Fruit fly (Drosophila melanogaster): ENCODE results near the gene CG31473.

Gene CG31473

DNA sequence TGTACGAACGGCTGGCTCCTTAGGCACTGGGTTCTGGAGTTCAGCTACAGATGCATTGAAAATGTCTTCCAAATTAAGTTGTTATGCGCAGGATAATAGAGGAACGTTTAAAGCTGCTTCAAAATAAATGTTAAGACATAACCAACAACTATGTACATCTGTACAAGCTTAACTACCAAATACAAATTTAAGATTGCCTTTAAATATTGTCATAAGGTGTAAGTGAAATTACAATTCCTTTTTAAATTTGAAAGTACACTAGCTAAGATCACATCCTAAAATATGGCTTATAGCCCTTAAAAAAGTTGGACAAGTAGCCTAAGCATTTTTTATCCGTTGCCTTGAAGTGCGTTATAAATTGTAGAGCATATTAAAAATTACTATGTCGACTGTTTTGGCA, at the start of gene CG31473:
Gene CG31473, plus strand, starts transcription at position 301 of the 400 bp plus-strand sequence.
- TF ChIP-seq CG17801 (GFP tag; optimal IDR thresholded peaks at IDR 0.05; ENCODE audit: partially characterized antibody): no peak

DNA sequence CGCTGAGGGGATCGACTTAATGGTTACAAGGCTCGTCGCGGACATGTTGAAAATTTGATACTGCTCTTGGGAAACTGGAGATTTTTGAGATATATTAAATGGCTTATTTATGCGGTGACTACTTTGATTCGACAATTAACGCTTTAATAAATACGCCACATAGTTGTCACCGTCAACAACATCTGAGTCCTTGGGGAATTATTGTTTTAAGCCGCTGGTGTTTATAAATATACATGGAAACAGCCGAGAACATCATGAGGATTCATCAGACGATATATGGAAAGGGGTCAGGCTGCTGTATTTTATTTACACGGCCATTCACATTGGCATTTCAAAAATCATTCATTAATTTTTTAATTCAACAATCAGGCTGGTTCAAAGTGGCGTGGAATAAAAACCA, 40.0 kb upstream of the CG31473 start, which contains the start of gene CG11286:
Gene CG11286, minus strand, starts transcription at position 101 of the 400 bp plus-strand sequence.
- TF ChIP-seq CG17801 (GFP tag; optimal IDR thresholded peaks at IDR 0.05; ENCODE audit: partially characterized antibody): no peak

DNA sequence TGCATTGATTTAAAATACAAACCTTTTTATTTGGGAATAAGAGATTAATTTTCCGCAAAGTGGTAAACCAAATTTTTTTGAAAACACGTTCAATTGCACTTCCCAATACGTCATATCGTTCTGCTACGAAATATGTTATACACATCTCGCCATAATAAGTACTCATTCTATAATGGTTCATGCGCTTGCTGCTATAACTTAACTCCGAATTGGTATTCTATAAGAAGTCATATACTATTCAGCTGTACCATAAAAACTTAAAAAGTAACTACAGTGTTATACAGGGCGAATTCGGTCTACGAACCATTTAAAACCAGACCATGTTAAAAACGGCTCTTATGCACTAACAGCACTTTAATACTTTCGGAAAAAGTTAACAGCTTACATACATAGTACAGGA, 32.0 kb upstream of the CG31473 start:
- no peak for TF ChIP-seq CG17801 (GFP tag; optimal IDR thresholded peaks at IDR 0.05; ENCODE audit: partially characterized antibody)

DNA sequence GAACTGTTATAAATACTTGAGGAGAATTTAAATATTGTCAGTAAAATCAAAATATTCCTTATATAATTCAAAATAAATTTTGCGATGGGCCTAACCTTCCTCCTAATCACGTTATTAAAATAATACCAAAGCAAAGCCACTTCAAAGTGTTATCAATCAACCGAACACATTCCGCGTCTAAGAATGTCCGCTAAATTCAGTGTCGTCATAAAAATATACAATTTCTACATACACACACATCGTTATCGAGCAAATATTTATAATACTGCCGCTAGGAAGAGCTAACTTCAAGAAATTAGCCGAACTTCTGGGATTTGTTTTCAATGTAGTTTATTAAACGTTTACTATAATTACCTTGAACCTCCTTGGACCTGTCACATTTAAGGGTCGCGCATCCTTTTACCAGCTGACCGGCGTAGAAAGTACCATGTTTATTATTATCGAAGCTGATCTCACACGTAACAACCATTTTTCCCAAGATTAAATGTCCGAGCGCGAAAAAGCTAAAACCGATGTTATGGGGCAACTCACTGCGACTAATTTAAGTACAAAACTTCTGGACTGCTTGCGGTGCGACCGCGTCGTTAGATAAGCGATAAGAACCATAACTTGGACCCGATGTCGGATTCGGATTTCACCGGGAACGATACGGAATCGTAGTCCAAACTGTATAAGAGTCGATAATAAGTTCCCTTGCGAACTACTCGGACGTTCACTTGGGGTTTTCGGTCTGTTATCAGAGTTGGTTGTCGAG, 28.5 kb upstream of the CG31473 start, which contains the start of gene CG18747:
Gene CG18747, minus strand, starts transcription at position 514 of the 754 bp plus-strand sequence.
- TF ChIP-seq CG17801 (GFP tag; optimal IDR thresholded peaks at IDR 0.05; ENCODE audit: partially characterized antibody): no peak

DNA sequence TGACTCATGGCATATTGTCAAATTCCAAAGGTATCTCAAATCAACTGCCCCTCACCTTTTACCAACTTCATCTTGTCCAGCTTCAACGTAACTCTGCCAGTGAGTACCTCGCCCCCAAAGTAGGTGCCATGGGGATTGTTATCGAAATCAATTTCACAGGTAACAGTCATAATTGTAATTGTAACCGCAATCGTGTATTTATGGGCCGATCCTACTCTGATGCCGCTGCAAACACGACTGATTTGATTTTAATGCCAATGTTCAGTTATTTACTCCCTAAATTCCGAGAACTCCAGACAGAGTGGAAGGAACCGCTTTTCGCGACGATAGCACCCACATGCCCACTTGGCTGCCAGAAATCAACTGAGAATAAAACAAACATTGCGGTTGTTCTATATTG, 25.8 kb upstream of the CG31473 start, which contains the start of gene CG18745:
Gene CG18745, minus strand, starts transcription at position 336 of the 400 bp plus-strand sequence.
- no peak for TF ChIP-seq CG17801 (GFP tag; optimal IDR thresholded peaks at IDR 0.05; ENCODE audit: partially characterized antibody)

DNA sequence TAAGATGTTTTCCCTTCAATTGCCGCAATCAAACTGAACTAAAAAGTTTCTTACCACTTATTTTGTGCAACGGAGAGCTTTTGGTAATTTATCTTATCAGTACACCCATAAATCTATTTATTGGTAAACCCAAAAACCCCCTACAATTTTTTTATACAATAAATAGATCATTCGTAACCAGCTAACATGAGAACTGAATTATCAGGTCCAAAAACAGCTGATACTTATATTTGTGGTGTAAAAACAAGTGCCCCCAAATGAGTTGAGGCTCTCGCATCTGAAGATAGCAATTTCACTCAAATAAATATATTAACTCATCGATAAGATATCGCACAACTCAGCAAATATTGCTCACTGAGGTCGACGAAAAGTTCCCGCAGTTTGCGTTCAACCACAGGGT, 23.7 kb upstream of the CG31473 start, which contains the start of gene CG18748:
Gene CG18748, minus strand, starts transcription at position 25 of the 400 bp plus-strand sequence.
- TF ChIP-seq CG17801 (GFP tag; optimal IDR thresholded peaks at IDR 0.05; ENCODE audit: partially characterized antibody): no peak

DNA sequence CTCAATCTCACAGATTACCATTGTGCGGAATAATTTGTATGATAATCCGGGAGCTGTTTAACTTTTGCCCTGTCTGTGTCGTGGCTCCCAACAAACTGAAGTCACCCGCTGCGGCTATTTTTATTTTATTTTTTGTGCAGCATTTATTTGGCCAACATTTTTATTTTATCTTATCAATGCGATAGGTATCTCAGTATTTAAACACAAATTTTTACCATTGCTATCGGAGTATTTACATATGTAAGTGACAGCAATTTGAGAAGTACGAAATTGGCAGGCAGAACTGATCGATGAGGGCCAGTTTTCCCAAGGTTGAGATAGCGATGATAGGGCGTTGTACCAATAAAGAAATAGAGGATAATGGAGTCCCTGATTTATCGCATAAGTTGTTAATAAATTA, 21.5 kb upstream of the CG31473 start, which contains the start of gene CG18746:
Gene CG18746, minus strand, starts transcription at position 101 of the 400 bp plus-strand sequence.
- TF ChIP-seq CG17801 (GFP tag; optimal IDR thresholded peaks at IDR 0.05; ENCODE audit: partially characterized antibody): no peak

DNA sequence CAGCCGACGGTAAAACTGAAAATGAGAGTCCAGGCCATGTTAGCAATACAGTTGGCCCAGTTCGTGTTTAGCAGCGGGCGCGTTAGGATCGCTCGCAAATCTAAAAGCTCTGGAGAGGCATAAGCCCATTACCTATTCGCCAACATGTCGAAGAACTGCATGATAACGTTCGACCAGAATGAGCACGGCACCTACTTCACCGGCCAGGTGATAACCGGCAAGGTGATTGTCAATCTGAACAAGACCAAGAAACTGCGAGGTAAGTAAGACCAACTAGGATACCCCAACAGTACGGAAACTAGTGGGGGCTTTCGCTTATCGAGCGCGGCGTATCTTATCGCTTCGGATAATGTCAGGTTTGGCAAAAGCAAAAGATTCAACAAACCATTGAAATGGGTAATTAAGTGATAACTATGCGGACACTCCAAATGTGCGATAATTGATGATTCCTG, 21.0 kb upstream of the CG31473 start, which contains the start of gene CG10086:
Gene CG10086, plus strand, starts transcription at position 51 of the 452 bp plus-strand sequence.
- TF ChIP-seq CG17801 (GFP tag; optimal IDR thresholded peaks at IDR 0.05; ENCODE audit: partially characterized antibody): no peak

DNA sequence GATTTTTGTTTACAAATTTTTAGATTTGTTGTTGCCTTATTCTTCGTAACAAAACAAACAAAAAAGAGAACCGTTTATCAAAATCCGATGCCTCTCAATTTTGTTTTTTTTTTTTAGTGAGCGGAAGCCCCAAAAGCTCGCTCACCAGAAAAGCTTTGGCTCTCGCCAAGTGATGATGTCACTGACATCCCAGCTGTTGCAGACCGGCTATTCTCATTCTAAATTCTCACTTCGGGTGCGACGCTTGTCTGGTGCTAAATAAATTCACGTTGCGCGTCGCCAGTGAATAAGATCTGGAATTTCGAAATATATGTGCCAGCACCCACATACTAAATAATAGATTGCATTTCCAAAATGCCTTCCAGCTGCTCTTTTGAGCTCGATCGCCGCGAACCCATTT, 17.8 kb upstream of the CG31473 start, which contains the start of gene CG2641:
Gene CG2641, plus strand, starts transcription at position 215 of the 400 bp plus-strand sequence.
- TF ChIP-seq CG17801 (GFP tag; optimal IDR thresholded peaks at IDR 0.05; ENCODE audit: partially characterized antibody): peak; percentile 87

DNA sequence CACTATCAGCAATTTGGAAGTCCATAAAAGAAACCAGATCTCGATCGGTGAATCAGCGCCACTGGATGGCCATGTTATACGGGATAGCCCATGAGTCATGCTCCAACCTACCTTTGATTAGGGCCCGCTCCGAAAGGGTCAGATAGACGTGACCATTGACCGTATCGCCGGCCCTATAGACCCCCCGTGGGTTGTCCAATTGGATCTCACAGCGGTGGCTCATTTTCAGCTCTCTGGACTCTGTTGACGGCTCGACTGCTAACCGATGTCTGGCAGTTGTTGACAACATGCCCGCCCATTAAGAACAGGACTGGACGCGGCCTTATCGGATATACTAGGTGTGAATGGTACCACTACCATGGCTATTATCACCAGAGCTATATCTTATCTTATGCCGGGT, 13.1 kb upstream of the CG31473 start, which contains the start of gene CG18744:
Gene CG18744, minus strand, starts transcription at position 247 of the 400 bp plus-strand sequence.
- no peak for TF ChIP-seq CG17801 (GFP tag; optimal IDR thresholded peaks at IDR 0.05; ENCODE audit: partially characterized antibody)

DNA sequence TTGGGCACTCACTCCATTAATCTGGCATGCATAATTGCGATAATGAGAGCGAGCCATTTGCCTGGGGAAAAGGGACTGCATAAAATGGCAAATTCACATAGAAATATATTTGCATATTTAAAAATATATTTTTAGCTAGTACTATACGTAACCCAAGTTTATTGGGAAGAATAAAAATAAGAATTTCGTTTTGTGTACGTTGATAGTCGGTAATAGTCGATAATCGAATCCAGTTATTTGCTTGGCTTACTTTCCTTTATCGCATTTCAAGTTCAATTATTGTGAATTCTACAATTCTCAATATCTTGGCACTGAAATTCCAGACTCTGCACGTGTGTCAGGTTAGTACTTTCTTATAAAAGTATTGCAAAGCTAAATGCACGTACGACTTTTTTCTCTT, 8.9 kb upstream of the CG31473 start, which contains the start of gene CG3014:
Gene CG3014, minus strand, starts transcription at position 101 of the 400 bp plus-strand sequence.
- TF ChIP-seq CG17801 (GFP tag; optimal IDR thresholded peaks at IDR 0.05; ENCODE audit: partially characterized antibody): no peak

DNA sequence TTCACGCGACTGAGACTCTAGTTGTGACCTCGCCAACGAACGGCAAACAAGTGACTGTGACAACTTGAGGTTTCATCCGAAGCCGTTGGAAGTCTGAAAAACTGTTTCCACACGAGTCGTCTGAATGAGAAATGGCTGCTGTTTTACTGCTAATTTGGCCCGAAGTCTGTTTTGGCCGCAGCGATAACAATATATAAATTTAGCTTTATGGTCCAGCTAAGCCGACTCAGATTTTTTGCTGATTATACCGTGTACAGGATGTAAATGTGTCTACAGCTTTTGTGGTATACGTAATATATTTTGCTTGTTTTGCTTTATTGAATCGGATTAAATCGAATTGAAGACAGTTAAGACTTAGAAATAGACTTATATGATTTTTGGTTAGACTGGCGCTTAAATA, 7.3 kb upstream of the CG31473 start, which contains the start of gene CG18268:
Gene CG18268, minus strand, starts transcription at position 101 of the 400 bp plus-strand sequence.
- TF ChIP-seq CG17801 (GFP tag; optimal IDR thresholded peaks at IDR 0.05; ENCODE audit: partially characterized antibody): no peak

DNA sequence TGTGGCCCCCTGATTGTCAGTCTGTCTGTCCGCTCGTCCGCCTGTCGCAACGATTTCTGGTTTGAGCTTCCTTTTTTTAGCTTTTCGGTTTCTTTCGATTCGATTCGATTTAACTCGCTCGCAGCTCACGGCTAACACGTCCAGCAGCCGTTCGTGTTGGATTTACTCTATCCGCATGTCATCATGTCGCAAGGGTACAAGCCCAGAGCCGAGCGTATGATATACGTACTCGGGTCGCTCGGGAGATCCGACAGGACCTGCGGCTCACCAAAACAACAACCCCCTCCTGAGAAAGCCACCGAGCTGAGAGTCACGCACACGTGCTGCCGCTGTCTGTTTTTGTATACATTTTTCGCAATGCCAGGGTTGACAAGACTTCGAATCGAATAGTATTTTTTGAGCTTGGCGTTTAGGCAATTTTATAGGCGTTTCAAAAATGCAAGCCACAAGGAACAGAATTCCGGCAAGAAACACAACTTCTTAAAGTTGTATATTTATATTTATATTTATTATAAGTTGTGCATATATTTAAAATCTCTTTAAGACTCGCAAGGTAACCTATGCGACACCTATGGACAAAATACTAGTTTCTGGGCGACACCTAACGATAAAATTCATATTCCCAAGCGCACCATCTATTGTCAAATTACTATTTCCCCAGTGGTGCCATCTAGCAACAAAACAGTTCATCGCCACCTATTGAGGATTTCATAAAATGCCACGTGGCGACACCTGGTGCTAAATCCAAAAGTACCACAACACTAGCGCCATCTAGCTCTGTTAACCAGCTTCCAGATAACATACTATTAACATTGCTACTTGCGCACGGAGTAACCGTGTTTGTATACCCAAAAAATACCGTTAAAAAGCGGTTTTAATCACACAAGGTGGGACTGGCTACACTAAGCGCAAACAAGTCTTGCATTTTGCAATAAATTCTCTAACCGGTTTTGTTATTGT, 1.7 kb upstream of the CG31473 start, which contains the start of the genes CG2993 and sgll:
Gene CG2993, minus strand, starts transcription at position 353 of the 960 bp plus-strand sequence.
Gene sgll, plus strand, starts transcription at position 871 of the 960 bp plus-strand sequence.
- peak; percentile 29 for TF ChIP-seq CG17801 (GFP tag; optimal IDR thresholded peaks at IDR 0.05; ENCODE audit: partially characterized antibody)

DNA sequence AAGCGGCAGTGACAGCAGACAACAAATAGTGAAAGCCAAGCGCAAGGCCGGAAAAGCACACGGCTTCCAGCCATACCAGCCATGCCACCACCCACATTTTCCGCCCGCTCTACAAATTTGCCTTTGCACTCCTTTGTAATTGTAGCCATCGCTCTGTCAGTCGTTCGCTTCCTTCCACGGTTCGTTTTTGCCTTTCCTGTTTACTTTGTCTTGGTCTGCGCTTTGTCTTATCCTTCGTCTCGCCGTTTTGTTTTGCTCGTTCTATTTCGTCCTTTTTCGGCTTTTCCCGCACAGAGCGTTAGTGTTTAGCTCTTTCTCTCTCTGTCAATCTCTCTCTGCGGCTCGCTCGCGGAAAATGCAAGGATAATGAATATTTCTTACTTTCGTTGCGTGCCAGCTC, 1.9 kb downstream of the CG31473 start:
- TF ChIP-seq CG17801 (GFP tag; optimal IDR thresholded peaks at IDR 0.05; ENCODE audit: partially characterized antibody): no peak

Data from ovary, adult (tissue).